Fruit fly (Drosophila melanogaster): ENCODE measurements around the gene CG34452.

DNA sequence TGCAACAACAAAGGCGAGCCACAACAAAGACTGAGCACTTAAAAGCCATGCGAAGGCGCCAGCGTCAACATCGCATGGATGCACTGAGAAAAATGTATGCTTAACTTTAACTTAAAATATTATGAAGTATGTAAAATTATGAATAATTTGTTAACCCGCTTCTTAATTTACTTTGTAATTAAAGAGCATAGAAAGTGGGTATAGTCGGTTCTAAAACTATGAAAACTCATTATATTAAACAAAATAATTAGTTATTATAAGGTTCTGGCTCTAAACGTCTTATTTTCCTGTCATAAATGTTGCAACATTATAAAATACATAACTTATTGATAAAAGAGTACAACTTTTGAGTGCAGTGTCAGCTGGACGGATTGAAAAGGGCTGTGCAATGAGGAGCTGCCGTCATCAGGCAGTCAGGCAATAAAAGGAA lies 46.1 kb downstream of the CG34452 start:
- TF ChIP-seq Sin3A (optimal IDR thresholded peaks at IDR 0.05) (no peak), ttk (optimal IDR thresholded peaks at IDR 0.05) (no peak), psq (optimal IDR thresholded peaks at IDR 0.05) (no peak), h (optimal IDR thresholded peaks at IDR 0.05) (no peak), insv (optimal IDR thresholded peaks at IDR 0.05) (no peak), Myc (optimal IDR thresholded peaks at IDR 0.05) (no peak)
